Worm (Caenorhabditis elegans) whole organism, early embryonic: ENCODE results near the gene gln-1.

Experiments
- B0310.2 ChIP-seq: sonication (generic microtip); optimal IDR thresholded peaks from 2 replicates; lab custom pipeline; 2016; ENCODE audit warnings: mild to moderate bottlenecking, missing genetic modification characterization, missing compliant biosample characterization
- aly-1 ChIP-seq: sonication (generic microtip); optimal IDR thresholded peaks from 2 replicates; lab custom pipeline; 2016; ENCODE audit warnings: missing genetic modification characterization, missing compliant biosample characterization
- ama-1 ChIP-seq: fragments of 150-350 bp; optimal IDR thresholded peaks from 2 replicates; lab custom pipeline; 2014
- ceh-13 ChIP-seq: fragments of 200-800 bp; sonication (Bioruptor generic); optimal IDR thresholded peaks from 2 replicates; lab custom pipeline; 2018; ENCODE audit warnings: mild to moderate bottlenecking, missing genetic modification characterization, missing compliant biosample characterization
- ceh-36 ChIP-seq: sonication (generic microtip); optimal IDR thresholded peaks from 2 replicates; lab custom pipeline; 2016; ENCODE audit warnings: missing genetic modification characterization, inconsistent platforms, missing compliant biosample characterization
- ets-7 ChIP-seq: sonication (generic microtip); optimal IDR thresholded peaks from 2 replicates; lab custom pipeline; 2016; ENCODE audit warnings: missing genotype, missing genetic modification characterization, missing compliant biosample characterization
- flt-1 ChIP-seq: fragments of 200-800 bp; sonication (Bioruptor generic); IDR thresholded peaks from 2 replicates; pipeline ENCODE4 v1.3.6; 2022; ENCODE audit warnings: missing genetic modification characterization, missing compliant biosample characterization
- scrt-1 ChIP-seq: fragments of 200-800 bp; sonication (Bioruptor generic); IDR thresholded peaks from 2 replicates; pipeline ENCODE4 v1.3.6; 2022; ENCODE audit warnings: missing genetic modification characterization, missing compliant biosample characterization
- sea-1 ChIP-seq: fragments of 200-800 bp; sonication (Bioruptor generic); conservative IDR thresholded peaks from 2 replicates; pipeline ENCODE4 v1.3.6; 2022; ENCODE audit warnings: missing genetic modification characterization, missing compliant biosample characterization
- tra-4 ChIP-seq: sonication (generic microtip); optimal IDR thresholded peaks from 2 replicates; lab custom pipeline; 2017; ENCODE audit warnings: missing genetic modification characterization, missing compliant biosample characterization

ce11 chrX:6041094-6041441 is 17.0 kb upstream of the gln-1 start:
- TF ChIP-seq ceh-36 (tag; lab: Kevin White, UChicago): no peak
- no peak for TF ChIP-seq ama-1 (lab: Kevin White, UChicago)
- TF ChIP-seq ets-7: no peak
- TF ChIP-seq ceh-13 (GFP tag; lab: Kevin White, UChicago): no peak
- TF ChIP-seq tra-4: no peak
- no peak for TF ChIP-seq scrt-1 (GFP tag; lab: Robert Waterston, UW)
- TF ChIP-seq sea-1 (GFP tag; lab: Robert Waterston, UW): no peak
- TF ChIP-seq flt-1 (GFP tag; lab: Robert Waterston, UW): no peak
- no peak for TF ChIP-seq B0310.2
- no peak for TF ChIP-seq aly-1
